Worm (Caenorhabditis elegans) whole organism, L1 larva: ENCODE results near the gene mrpl-1.

ENCODE experiments used
- C16A3.4 ChIP-seq: fragments of 150-350 bp; optimal IDR thresholded peaks from 2 replicates; lab custom pipeline; 2014; ENCODE audit warnings: missing biosample characterization, missing genetic modification characterization
- blmp-1 ChIP-seq: fragments of 150-350 bp; optimal IDR thresholded peaks from 2 replicates; lab custom pipeline; 2014; ENCODE audit warnings: missing biosample characterization, missing genetic modification characterization
- ceh-8 ChIP-seq: fragments of 200-800 bp; sonication (Bioruptor generic); optimal IDR thresholded peaks from 2 replicates; lab custom pipeline; 2018; ENCODE audit warnings: mild to moderate bottlenecking, missing genetic modification characterization, moderate library complexity, missing compliant biosample characterization
- ceh-88 ChIP-seq: fragments of 200-800 bp; sonication (Bioruptor generic); IDR thresholded peaks from 2 replicates; pipeline ENCODE4 v1.3.6; 2022; ENCODE audit warnings: missing genetic modification characterization, missing compliant biosample characterization
- efl-1 ChIP-seq, 4 experiments: fragments of 150-350 bp; optimal IDR thresholded peaks in 3 of 4; peaks in 1 of 4; 1 replicate in 1 of 4; 2 replicates in 3 of 4; lab custom pipeline; 2014; ENCODE audit warnings: missing biosample characterization in 2 of 4, missing genetic modification characterization in 2 of 4, missing genetic modification reagents in 2 of 4
- efl-3 ChIP-seq: fragments of 200-800 bp; sonication (Bioruptor generic); optimal IDR thresholded peaks from 2 replicates; lab custom pipeline; 2018; ENCODE audit warnings: mild to moderate bottlenecking, missing genetic modification characterization, missing compliant biosample characterization
- elt-2 ChIP-seq: sonication (generic microtip); optimal IDR thresholded peaks from 2 replicates; lab custom pipeline; 2016; ENCODE audit warnings: missing genetic modification characterization, mild to moderate bottlenecking, inconsistent platforms, missing compliant biosample characterization, missing genetic modification reagents
- elt-3 ChIP-seq, 6 experiments: fragments of 150-350 bp in 1 of 6; sonication (generic microtip); optimal IDR thresholded peaks; 2 replicates each; lab custom pipeline; 2017 to 2018; ENCODE audit warnings: missing biosample characterization in 6 of 6, missing genetic modification characterization in 6 of 6, inconsistent platforms in 1 of 6
- fkh-10 ChIP-seq: sonication (generic microtip); optimal IDR thresholded peaks from 2 replicates; lab custom pipeline; 2017; ENCODE audit warnings: missing biosample characterization, missing genetic modification reagents, missing genetic modification characterization
- fkh-4 ChIP-seq: sonication (generic microtip); optimal IDR thresholded peaks from 2 replicates; lab custom pipeline; 2016; ENCODE audit warnings: missing compliant biosample characterization, missing genetic modification characterization, borderline replicate concordance
- grh-1 ChIP-seq: fragments of 200-800 bp; sonication (Bioruptor generic); IDR thresholded peaks from 2 replicates; pipeline ENCODE4 v1.3.6; 2022; ENCODE audit warnings: missing genetic modification reagents, missing genetic modification characterization, missing compliant biosample characterization
- jun-1 ChIP-seq: fragments of 150-350 bp; optimal IDR thresholded peaks from 2 replicates; lab custom pipeline; 2014; ENCODE audit warnings: missing biosample characterization, missing genetic modification reagents, missing genetic modification characterization
- lin-14 ChIP-seq: fragments of 200-800 bp; sonication (Bioruptor generic); optimal IDR thresholded peaks from 2 replicates; lab custom pipeline; 2018; ENCODE audit warnings: mild to moderate bottlenecking, missing genetic modification characterization, moderate library complexity, missing compliant biosample characterization
- mab-9 ChIP-seq: fragments of 200-800 bp; sonication (Bioruptor generic); IDR thresholded peaks from 2 replicates; pipeline ENCODE4 v1.3.6; 2022; ENCODE audit warnings: missing genetic modification reagents, missing genetic modification characterization, missing compliant biosample characterization
- mep-1 ChIP-seq: fragments of 150-350 bp; optimal IDR thresholded peaks from 2 replicates; lab custom pipeline; 2014; ENCODE audit warnings: missing biosample characterization, missing genetic modification characterization
- nhr-11 ChIP-seq: fragments of 150-350 bp; optimal IDR thresholded peaks from 2 replicates; lab custom pipeline; 2014; ENCODE audit warnings: missing biosample characterization, missing genetic modification characterization
- nhr-19 ChIP-seq: fragments of 200-800 bp; sonication (Bioruptor generic); conservative IDR thresholded peaks from 2 replicates; pipeline ENCODE4 v1.3.6; 2022; ENCODE audit warnings: missing genetic modification characterization, missing compliant biosample characterization
- nhr-20 ChIP-seq: sonication (generic microtip); optimal IDR thresholded peaks from 2 replicates; lab custom pipeline; 2016; ENCODE audit warnings: mild to moderate bottlenecking, missing genetic modification characterization, missing compliant biosample characterization
- nhr-71 ChIP-seq: sonication (generic microtip); optimal IDR thresholded peaks from 2 replicates; lab custom pipeline; 2016; ENCODE audit warnings: mild to moderate bottlenecking, missing genetic modification characterization, moderate library complexity, missing compliant biosample characterization
- nhr-76 ChIP-seq: sonication (generic microtip); optimal IDR thresholded peaks from 2 replicates; lab custom pipeline; 2017; ENCODE audit warnings: missing biosample characterization, missing genetic modification characterization
- nhr-77 ChIP-seq: fragments of 150-350 bp; optimal IDR thresholded peaks from 2 replicates; lab custom pipeline; 2014; ENCODE audit warnings: missing biosample characterization, missing genetic modification characterization
- nhr-90 ChIP-seq: sonication (generic microtip); optimal IDR thresholded peaks from 2 replicates; lab custom pipeline; 2016; ENCODE audit warnings: mild to moderate bottlenecking, missing genetic modification characterization, missing compliant biosample characterization; ENCODE audit not compliant: poor library complexity
- rnt-1 ChIP-seq: sonication (generic microtip); optimal IDR thresholded peaks from 2 replicates; lab custom pipeline; 2016; ENCODE audit warnings: mild to moderate bottlenecking, missing genetic modification characterization, moderate library complexity, missing compliant biosample characterization
- skn-1 ChIP-seq: fragments of 150-350 bp; optimal IDR thresholded peaks from 2 replicates; lab custom pipeline; 2014; ENCODE audit warnings: missing biosample characterization, missing genetic modification characterization
- snpc-4 ChIP-seq: fragments of 150-350 bp; optimal IDR thresholded peaks from 2 replicates; lab custom pipeline; 2014; ENCODE audit warnings: missing biosample characterization, missing genetic modification characterization
- snu-23 ChIP-seq: sonication (generic microtip); optimal IDR thresholded peaks from 2 replicates; lab custom pipeline; 2016; ENCODE audit warnings: missing genetic modification characterization, missing compliant biosample characterization
- tlp-1 ChIP-seq: fragments of 150-350 bp; optimal IDR thresholded peaks from 2 replicates; lab custom pipeline; 2014; ENCODE audit warnings: missing biosample characterization, missing genetic modification characterization
- zip-4 ChIP-seq: fragments of 200-800 bp; sonication (Bioruptor generic); optimal IDR thresholded peaks from 2 replicates; lab custom pipeline; 2018; ENCODE audit warnings: mild to moderate bottlenecking, missing genetic modification characterization, moderate library complexity, missing compliant biosample characterization
- ztf-4 ChIP-seq: fragments of 150-350 bp; optimal IDR thresholded peaks from 2 replicates; lab custom pipeline; 2014; ENCODE audit warnings: missing biosample characterization, missing genetic modification characterization

mrpl-1 gene

ce11 chrIV:7698320-7698719, 11.2 kb downstream of the mrpl-1 start, which contains the start of gene flp-13:
TSS of gene flp-13 (minus strand) at chrIV:7698420.
- TF ChIP-seq ceh-88 (GFP tag; lab: Robert Waterston, UW) (no peak), jun-1 (tag; lab: Kevin White, UChicago) (no peak), snu-23 (no peak), nhr-71 (tag; lab: Kevin White, UChicago) (no peak), ceh-8 (GFP tag; lab: Kevin White, UChicago) (no peak), nhr-19 (GFP tag; lab: Robert Waterston, UW) (no peak), tlp-1 (tag; lab: Kevin White, UChicago) (no peak), snpc-4 (tag; lab: Kevin White, UChicago) (no peak), elt-3 (tag; optimal IDR thresholded peaks at IDR 0.05; lab: Kevin White, UChicago) (no peak), nhr-77 (tag; lab: Kevin White, UChicago) (no peak), C16A3.4 (tag; lab: Kevin White, UChicago) (no peak), grh-1 (no peak), ztf-4 (tag; lab: Kevin White, UChicago) (no peak), mab-9 (GFP tag; lab: Robert Waterston, UW) (no peak)
- TF ChIP-seq, all 84 proteins: peak for 0

DNA sequence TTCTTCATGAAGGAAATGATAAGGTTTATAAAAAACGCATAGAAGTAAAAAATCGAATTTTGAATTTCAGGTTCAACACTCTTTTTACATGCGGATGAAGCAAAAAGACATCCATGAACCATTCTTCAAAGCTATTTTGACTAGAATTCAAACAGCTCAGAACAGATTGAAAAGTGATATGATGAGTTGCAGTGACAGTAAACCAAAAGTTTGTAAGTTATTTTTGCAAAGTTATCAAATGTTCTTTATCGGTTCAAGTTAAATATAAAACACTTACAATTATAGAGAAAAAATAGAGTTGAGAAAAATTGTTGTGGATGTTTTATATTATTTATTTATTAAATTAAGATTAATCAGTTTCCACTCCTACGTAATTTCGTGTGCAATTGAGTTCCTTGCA, 17.1 kb downstream of the mrpl-1 start:
- TF ChIP-seq snpc-4 (tag; lab: Kevin White, UChicago): no peak
- TF ChIP-seq nhr-90 (tag; lab: Kevin White, UChicago): no peak
- TF ChIP-seq lin-14 (GFP tag; lab: Kevin White, UChicago): no peak

- TF ChIP-seq elt-2 (tag; lab: Kevin White, UChicago): peak; percentile 74
- TF ChIP-seq mep-1 (tag; lab: Kevin White, UChicago): no peak
- TF ChIP-seq fkh-10 (GFP tag; lab: Kevin White, UChicago): no peak
- no peak for TF ChIP-seq tlp-1 (tag; lab: Kevin White, UChicago)
- no peak for TF ChIP-seq lin-14 (GFP tag; lab: Kevin White, UChicago)
- TF ChIP-seq nhr-11 (tag; lab: Kevin White, UChicago): no peak
- TF ChIP-seq, all 84 proteins: peak for 1
Observed at ce11 chrIV:7689326-7689725, 20.2 kb downstream of the mrpl-1 start.

ce11 chrIV:7679120-7679519, 30.4 kb downstream of the mrpl-1 start:
- TF ChIP-seq snpc-4 (tag; lab: Kevin White, UChicago): no peak
- TF ChIP-seq skn-1 (tag; lab: Kevin White, UChicago): no peak
- TF ChIP-seq lin-14 (GFP tag; lab: Kevin White, UChicago): peak; percentile 23
- no peak for TF ChIP-seq nhr-76
- TF ChIP-seq blmp-1: peak; percentile 48
- TF ChIP-seq rnt-1 (tag; lab: Kevin White, UChicago): no peak
- peak; percentile 71 for TF ChIP-seq elt-2 (tag; lab: Kevin White, UChicago)
- TF ChIP-seq efl-1 (optimal IDR thresholded peaks at IDR 0.05; lab: Kevin White, UChicago): no peak
- TF ChIP-seq efl-1 (GFP tag; optimal IDR thresholded peaks at IDR 0.05 in 1 of 2; lab: Kevin White, UChicago): peak in 1 of 2 experiments; percentile 10
- TF ChIP-seq snu-23: no peak
- peak; percentile 3 for TF ChIP-seq nhr-20 (tag; lab: Kevin White, UChicago)
- no peak for TF ChIP-seq efl-3 (GFP tag; lab: Kevin White, UChicago)
- TF ChIP-seq zip-4 (GFP tag; lab: Kevin White, UChicago): no peak

ce11 chrIV:7674874-7675273, 34.6 kb downstream of the mrpl-1 start, which contains the start of gene itr-1:
TSS of gene itr-1 (plus strand) at chrIV:7675174.
- TF ChIP-seq fkh-4 (tag; lab: Kevin White, UChicago): no peak
- TF ChIP-seq lin-14 (GFP tag; lab: Kevin White, UChicago): peak; percentile 29

- no peak for TF ChIP-seq fkh-4 (tag; lab: Kevin White, UChicago)
- TF ChIP-seq, all 84 proteins: peak for 0
Observed at ce11 chrIV:7672872-7673271, 36.6 kb downstream of the mrpl-1 start, which contains the start of gene C08G9.2. TSS of gene C08G9.2 (minus strand) at chrIV:7672972.
